Fruit fly (Drosophila melanogaster) whole organism: ENCODE results near the gene CG11726.

Experiments
- CG8478 ChIP-seq: fragments of >200 bp; optimal IDR thresholded peaks from 2 replicates; lab custom pipeline; 2018; ENCODE audit warnings: inconsistent platforms
- Dll ChIP-seq: fragments of >200 bp; optimal IDR thresholded peaks from 2 replicates; lab custom pipeline; 2017
- EcR ChIP-seq, 2 experiments: fragments of >200 bp; optimal IDR thresholded peaks; 2 replicates each; lab custom pipeline; 2017; ENCODE audit warnings: missing biosample characterization in 2 of 2, missing genetic modification characterization in 2 of 2, missing genetic modification reagents in 2 of 2
- pan ChIP-seq: fragments of >200 bp; optimal IDR thresholded peaks from 2 replicates; lab custom pipeline; 2017
- psq ChIP-seq: fragments of >200 bp; optimal IDR thresholded peaks from 2 replicates; lab custom pipeline; 2017
- usp ChIP-seq: fragments of >200 bp; optimal IDR thresholded peaks from 2 replicates; lab custom pipeline; 2017; ENCODE audit warnings: missing biosample characterization, missing genetic modification characterization, mixed read lengths

The CG11726 gene

DNA sequence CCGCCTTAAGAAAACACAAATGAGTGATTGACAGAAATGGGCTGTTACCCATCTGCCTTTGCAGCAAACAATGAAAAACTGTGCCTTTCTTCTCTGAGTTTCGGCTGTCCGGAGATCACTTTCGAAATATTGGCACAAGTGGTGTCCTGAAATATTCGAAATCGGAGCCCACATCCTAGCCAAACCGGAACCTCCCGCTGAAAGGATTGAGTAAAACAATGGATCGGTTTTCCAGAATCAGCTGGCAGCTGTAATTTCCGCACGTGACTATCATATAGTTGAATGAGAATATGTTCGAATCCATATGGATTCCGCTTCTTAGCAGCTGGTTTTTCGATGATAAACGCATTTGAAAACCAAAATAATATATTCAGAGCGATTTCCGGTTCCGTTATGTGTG lies 39.6 kb downstream of the CG11726 start:
- TF ChIP-seq psq (lab: Kevin White, UChicago): no peak
- no peak for TF ChIP-seq EcR (GFP tag; optimal IDR thresholded peaks at IDR 0.05; lab: Kevin White, UChicago)
- no peak for TF ChIP-seq usp
- no peak for TF ChIP-seq pan (lab: Kevin White, UChicago)
- TF ChIP-seq Dll (lab: Kevin White, UChicago): no peak
- no peak for TF ChIP-seq CG8478

dm6 chr3L:11435376-11435775 lies 40.9 kb downstream of the CG11726 start, which contains the start of gene CG6149:
CG6149 (minus strand) TSS chr3L:11435476.
- TF ChIP-seq Dll (lab: Kevin White, UChicago) (no peak), psq (lab: Kevin White, UChicago) (no peak), CG8478 (no peak), usp (no peak), pan (lab: Kevin White, UChicago) (no peak), EcR (GFP tag; optimal IDR thresholded peaks at IDR 0.05; lab: Kevin White, UChicago) (no peak)

dm6 chr3L:11439570-11439969 lies 45.1 kb downstream of the CG11726 start:
- TF ChIP-seq pan (lab: Kevin White, UChicago) (no peak), CG8478 (no peak), psq (lab: Kevin White, UChicago) (no peak), EcR (GFP tag; optimal IDR thresholded peaks at IDR 0.05; lab: Kevin White, UChicago) (no peak), usp (no peak), Dll (lab: Kevin White, UChicago) (no peak)

DNA sequence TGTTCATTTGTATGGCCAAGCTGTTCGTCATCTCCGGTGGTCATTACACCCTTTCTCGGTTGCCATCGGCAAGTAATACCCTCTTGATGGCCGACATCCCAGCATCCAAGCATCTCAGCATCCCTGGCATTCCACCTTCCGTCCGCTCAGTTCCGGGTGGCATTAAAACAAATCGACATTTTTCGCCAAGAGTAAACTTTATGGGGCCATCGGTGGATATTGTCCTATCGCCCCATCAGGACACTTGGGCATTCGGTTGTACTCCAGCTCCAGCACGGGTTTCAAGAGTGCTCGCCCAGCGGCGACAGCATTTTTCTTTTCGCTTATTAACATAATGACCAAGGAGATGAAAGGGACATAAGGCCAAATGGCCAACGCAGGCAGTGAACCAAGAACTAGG lies 45.8 kb downstream of the CG11726 start:
- TF ChIP-seq usp (no peak), EcR (GFP tag; optimal IDR thresholded peaks at IDR 0.05; lab: Kevin White, UChicago) (no peak), CG8478 (no peak), Dll (lab: Kevin White, UChicago) (no peak), pan (lab: Kevin White, UChicago) (no peak), psq (lab: Kevin White, UChicago) (no peak)

DNA sequence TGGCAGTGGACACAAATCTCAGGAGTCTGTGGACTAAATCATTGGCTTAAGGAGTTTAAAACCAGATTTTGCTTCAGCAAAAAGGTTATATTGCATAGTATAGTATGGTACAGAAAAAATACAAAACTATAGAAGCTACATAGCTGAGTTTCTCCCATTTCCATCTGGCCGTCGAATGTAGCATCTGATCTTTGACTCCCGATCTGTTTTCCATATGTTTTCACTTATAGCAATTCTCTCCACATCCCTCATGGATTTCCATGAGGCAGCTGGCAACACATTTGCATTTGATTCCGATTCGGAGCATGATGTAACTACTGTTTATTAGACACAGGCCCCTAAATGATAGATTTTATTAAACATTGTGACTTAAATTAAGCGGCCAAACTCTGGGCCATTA lies 46.3 kb downstream of the CG11726 start:
- no peak for TF ChIP-seq Dll (lab: Kevin White, UChicago)
- no peak for TF ChIP-seq psq (lab: Kevin White, UChicago)
- no peak for TF ChIP-seq CG8478
- TF ChIP-seq pan (lab: Kevin White, UChicago): no peak
- TF ChIP-seq EcR (GFP tag; optimal IDR thresholded peaks at IDR 0.05; lab: Kevin White, UChicago): no peak
- TF ChIP-seq usp: no peak

DNA sequence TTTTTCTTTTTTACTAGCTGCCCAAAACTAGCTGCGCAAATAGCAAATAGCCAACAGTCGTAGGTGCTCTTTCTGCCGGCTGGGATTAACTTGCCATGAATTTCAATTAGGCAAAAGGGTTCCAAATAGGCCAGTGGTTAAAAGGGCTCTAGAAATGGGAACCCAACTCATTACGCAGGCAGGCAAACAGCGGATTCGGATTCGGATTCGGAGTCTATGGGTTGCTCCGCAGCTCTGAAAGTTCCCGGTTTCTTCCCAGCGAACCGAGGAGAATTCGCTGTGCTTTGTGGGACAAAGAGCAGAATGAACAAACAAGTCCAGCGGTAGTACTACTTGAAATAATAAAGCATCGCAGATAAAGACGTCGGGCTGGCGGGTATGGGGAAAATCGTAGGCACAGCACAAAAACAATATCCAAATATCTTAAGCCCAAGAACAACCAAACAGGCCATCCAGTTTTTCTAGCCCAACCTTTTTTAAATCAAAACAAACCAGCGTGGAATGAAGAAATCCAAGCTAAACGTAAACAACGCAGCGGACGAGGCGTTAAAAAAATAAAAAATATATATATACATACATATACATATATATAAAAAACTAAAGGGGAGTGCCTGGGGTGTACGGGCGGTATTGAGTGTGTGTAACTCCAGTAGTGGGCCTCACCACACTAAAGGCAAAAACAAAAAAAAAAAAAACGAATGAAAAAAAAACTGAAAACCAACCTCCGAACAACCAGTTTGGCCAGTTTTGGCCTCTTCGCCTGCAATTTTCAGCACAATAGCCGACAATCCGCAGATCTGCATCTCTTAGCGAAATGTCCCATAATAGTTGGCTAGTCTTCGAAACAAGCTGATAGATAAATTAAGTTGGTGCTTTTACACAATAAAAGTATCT lies 47.6 kb downstream of the CG11726 start:
- TF ChIP-seq Dll (lab: Kevin White, UChicago): no peak
- TF ChIP-seq psq (lab: Kevin White, UChicago): no peak
- no peak for TF ChIP-seq pan (lab: Kevin White, UChicago)
- TF ChIP-seq usp: no peak

dm6 chr3L:11443474-11444080 lies 49.1 kb downstream of the CG11726 start:
- TF ChIP-seq psq (lab: Kevin White, UChicago): no peak
- no peak for TF ChIP-seq EcR (GFP tag; optimal IDR thresholded peaks at IDR 0.05; lab: Kevin White, UChicago)
- TF ChIP-seq usp: no peak
- TF ChIP-seq CG8478: no peak
- no peak for TF ChIP-seq Dll (lab: Kevin White, UChicago)
- no peak for TF ChIP-seq pan (lab: Kevin White, UChicago)

dm6 chr3L:11444169-11444568 lies 49.7 kb downstream of the CG11726 start:
- no peak for TF ChIP-seq usp
- TF ChIP-seq Dll (lab: Kevin White, UChicago): no peak
- no peak for TF ChIP-seq EcR (GFP tag; optimal IDR thresholded peaks at IDR 0.05; lab: Kevin White, UChicago)
- no peak for TF ChIP-seq pan (lab: Kevin White, UChicago)
- no peak for TF ChIP-seq psq (lab: Kevin White, UChicago)
- TF ChIP-seq CG8478: no peak

DNA sequence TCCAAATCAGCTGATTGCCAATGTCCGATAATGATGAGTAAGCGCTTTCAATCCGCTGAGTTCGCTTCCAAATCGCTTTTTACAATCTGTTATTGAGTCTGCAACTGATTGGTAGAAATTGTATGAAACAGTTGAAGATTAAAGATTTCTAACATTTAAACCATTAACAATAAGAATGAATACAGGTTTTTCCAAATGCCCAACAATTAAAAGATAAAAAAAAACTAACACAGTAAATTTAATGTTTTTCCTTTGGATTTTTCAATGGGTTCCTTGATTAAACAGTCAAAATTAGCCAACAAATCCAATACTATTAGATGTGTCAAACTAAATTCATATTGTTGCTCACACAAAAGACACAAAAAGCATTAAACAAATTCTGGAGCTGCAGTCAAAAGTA lies 50.4 kb downstream of the CG11726 start, which contains the start of gene CG7557:
TSS of gene CG7557 (plus strand) at position 301 of the 400 bp plus-strand sequence.
- TF ChIP-seq Dll (lab: Kevin White, UChicago) (no peak), EcR (GFP tag; optimal IDR thresholded peaks at IDR 0.05; lab: Kevin White, UChicago) (no peak), CG8478 (no peak), psq (lab: Kevin White, UChicago) (no peak), pan (lab: Kevin White, UChicago) (no peak)
